Worm (Caenorhabditis elegans): Measurements from ENCODE around the gene T12D8.5.

The T12D8.5 gene

ce11 chrIII:13660123-13660522 lies 33.5 kb upstream of the T12D8.5 start:
- no peak for TF ChIP-seq ceh-39 (tag; optimal IDR thresholded peaks at IDR 0.05)
- no peak for TF ChIP-seq tbx-8 (GFP tag; optimal IDR thresholded peaks at IDR 0.05)
- TF ChIP-seq ceh-43 (GFP tag; optimal IDR thresholded peaks at IDR 0.05), result no peak
- no peak for TF ChIP-seq bed-3 (GFP tag; optimal IDR thresholded peaks at IDR 0.05)
- no peak for TF ChIP-seq mab-5 (tag; optimal IDR thresholded peaks at IDR 0.05)
- no peak for TF ChIP-seq nhr-28 (tag; optimal IDR thresholded peaks at IDR 0.05)
- TF ChIP-seq snpc-4 (tag; optimal IDR thresholded peaks at IDR 0.05), result no peak

ce11 chrIII:13659028-13659427 lies 32.4 kb upstream of the T12D8.5 start:
- TF ChIP-seq unc-62 (GFP tag; optimal IDR thresholded peaks at IDR 0.05) (peak; percentile 46), ceh-43 (GFP tag; optimal IDR thresholded peaks at IDR 0.05) (no peak), mls-2 (tag; optimal IDR thresholded peaks at IDR 0.05) (no peak), sptf-1 (tag; optimal IDR thresholded peaks at IDR 0.05) (no peak)

- TF ChIP-seq nhr-237 (tag; optimal IDR thresholded peaks at IDR 0.05) (no peak), elt-1 (tag; optimal IDR thresholded peaks at IDR 0.05; ENCODE audit: borderline replicate concordance, insufficient read depth) (no peak), ham-2 (GFP tag; optimal IDR thresholded peaks at IDR 0.05) (peak; percentile 6), pha-4 (tag; optimal IDR thresholded peaks at IDR 0.05) (peak; percentile 26), ceh-83 (GFP tag; optimal IDR thresholded peaks at IDR 0.05) (peak; percentile 63)
Observed at ce11 chrIII:13657975-13658374, 31.4 kb upstream of the T12D8.5 start.

ce11 chrIII:13656680-13657079 lies 30.1 kb upstream of the T12D8.5 start:
- TF ChIP-seq ces-1 (GFP tag; optimal IDR thresholded peaks at IDR 0.05) (no peak), nhr-12 (tag; optimal IDR thresholded peaks at IDR 0.05) (no peak), sem-2 (GFP tag; optimal IDR thresholded peaks at IDR 0.05) (no peak), elt-1 (tag; optimal IDR thresholded peaks at IDR 0.05; ENCODE audit: borderline replicate concordance, insufficient read depth) (no peak), unc-120 (tag; optimal IDR thresholded peaks at IDR 0.05; ENCODE audit: poor library complexity, severe bottlenecking) (no peak), lsy-2 (tag; optimal IDR thresholded peaks at IDR 0.05) (no peak)

- TF ChIP-seq cnd-1 (tag; optimal IDR thresholded peaks at IDR 0.05) (no peak), sem-2 (GFP tag; optimal IDR thresholded peaks at IDR 0.05) (peak; percentile 4), unc-39 (tag; optimal IDR thresholded peaks at IDR 0.05) (no peak)
Observed at ce11 chrIII:13654950-13655349, 28.4 kb upstream of the T12D8.5 start.

- no peak for TF ChIP-seq elt-1 (tag; optimal IDR thresholded peaks at IDR 0.05; ENCODE audit: borderline replicate concordance, insufficient read depth)
Observed at ce11 chrIII:13652708-13653107, 26.1 kb upstream of the T12D8.5 start.

ce11 chrIII:13652010-13652409 lies 25.4 kb upstream of the T12D8.5 start:
- no peak for TF ChIP-seq lsy-2 (tag; optimal IDR thresholded peaks at IDR 0.05)
- no peak for TF ChIP-seq ces-1 (GFP tag; optimal IDR thresholded peaks at IDR 0.05)
- TF ChIP-seq mep-1 (tag; optimal IDR thresholded peaks at IDR 0.05), result no peak
- no peak for TF ChIP-seq nhr-76 (tag; optimal IDR thresholded peaks at IDR 0.05)
- no peak for TF ChIP-seq ceh-83 (GFP tag; optimal IDR thresholded peaks at IDR 0.05)
- no peak for TF ChIP-seq bed-3 (GFP tag; optimal IDR thresholded peaks at IDR 0.05)
- no peak for TF ChIP-seq pha-4 (tag; optimal IDR thresholded peaks at IDR 0.05)
- no peak for TF ChIP-seq nhr-237 (tag; optimal IDR thresholded peaks at IDR 0.05)

ce11 chrIII:13651414-13651813 lies 24.8 kb upstream of the T12D8.5 start:
- TF ChIP-seq unc-39 (tag; optimal IDR thresholded peaks at IDR 0.05), result no peak
- TF ChIP-seq nhr-76 (tag; optimal IDR thresholded peaks at IDR 0.05), result no peak
- TF ChIP-seq unc-62 (GFP tag; optimal IDR thresholded peaks at IDR 0.05), result no peak
- peak; percentile 5 for TF ChIP-seq sem-2 (GFP tag; optimal IDR thresholded peaks at IDR 0.05)
- TF ChIP-seq drap-1 (GFP tag; optimal IDR thresholded peaks at IDR 0.05), result no peak
- TF ChIP-seq lin-32 (GFP tag; optimal IDR thresholded peaks at IDR 0.05), result peak; percentile 7
